Fruit fly (Drosophila melanogaster) whole organism, embryonic: ENCODE results near the gene ZnT63C.

Experiments
- Atf6 ChIP-seq: fragments of 200-800 bp; sonication (Bioruptor generic); IDR thresholded peaks from 2 replicates; pipeline ENCODE4 v1.3.6; 2022; ENCODE audit warnings: missing biosample characterization, missing genetic modification characterization
- CG10366 ChIP-seq: fragments of 200-800 bp; sonication (Bioruptor generic); IDR thresholded peaks from 2 replicates; pipeline ENCODE4 v1.3.6; 2022; ENCODE audit warnings: missing biosample characterization, missing genetic modification characterization
- CG10462 ChIP-seq: fragments of 200-800 bp; sonication (Bioruptor generic); optimal IDR thresholded peaks from 2 replicates; lab custom pipeline; 2016; ENCODE audit warnings: missing biosample characterization, missing genetic modification characterization
- CG11696 ChIP-seq: fragments of 200-800 bp; sonication (Bioruptor generic); IDR thresholded peaks from 2 replicates; pipeline ENCODE4 v1.3.6; 2022; ENCODE audit warnings: missing biosample characterization, missing genetic modification characterization
- CG12071 ChIP-seq: fragments of 200-800 bp; sonication (Bioruptor generic); optimal IDR thresholded peaks from 3 replicates; lab custom pipeline; 2018; ENCODE audit warnings: missing biosample characterization, mild to moderate bottlenecking, missing genetic modification characterization
- CG12219 ChIP-seq: fragments of 200-800 bp; sonication (Bioruptor generic); optimal IDR thresholded peaks from 3 replicates; lab custom pipeline; 2018; ENCODE audit warnings: missing biosample characterization, mild to moderate bottlenecking, missing genetic modification characterization
- CG12391 ChIP-seq: fragments of 200-800 bp; sonication (Bioruptor generic); optimal IDR thresholded peaks from 3 replicates; lab custom pipeline; 2018; ENCODE audit warnings: missing biosample characterization, mild to moderate bottlenecking, missing genetic modification characterization, moderate library complexity
- CG13424 ChIP-seq: fragments of 200-800 bp; sonication (Bioruptor generic); optimal IDR thresholded peaks from 2 replicates; lab custom pipeline; 2019; ENCODE audit warnings: missing biosample characterization, mild to moderate bottlenecking, missing genetic modification characterization, moderate library complexity
- CG14667 ChIP-seq: fragments of 200-800 bp; sonication (Bioruptor generic); IDR thresholded peaks from 2 replicates; pipeline ENCODE4 v1.3.6; 2022; ENCODE audit warnings: missing biosample characterization, missing genetic modification characterization
- CG16779 ChIP-seq: fragments of 200-800 bp; sonication (Bioruptor generic); IDR thresholded peaks from 2 replicates; pipeline ENCODE4 v1.3.6; 2022; ENCODE audit warnings: missing biosample characterization, missing genetic modification characterization
- CG17328 ChIP-seq: fragments of 200-800 bp; sonication (Bioruptor generic); IDR thresholded peaks from 2 replicates; pipeline ENCODE4 v1.3.6; 2022; ENCODE audit warnings: missing biosample characterization, missing genetic modification characterization
- CG17568 ChIP-seq: fragments of 200-800 bp; sonication (Bioruptor generic); optimal IDR thresholded peaks from 2 replicates; lab custom pipeline; 2018; ENCODE audit warnings: missing biosample characterization, mild to moderate bottlenecking, missing genetic modification characterization, moderate library complexity
- CG17829 ChIP-seq: fragments of 200-800 bp; optimal IDR thresholded peaks from 2 replicates; lab custom pipeline; 2019; ENCODE audit warnings: missing biosample characterization, mild to moderate bottlenecking, missing genetic modification characterization, moderate library complexity
- CG2199 ChIP-seq: fragments of 200-800 bp; sonication (Bioruptor generic); IDR thresholded peaks from 3 replicates; pipeline ENCODE4 v1.3.6; 2022; ENCODE audit warnings: missing biosample characterization, missing genetic modification characterization
- CG30403 ChIP-seq: fragments of 200-800 bp; sonication (Bioruptor generic); optimal IDR thresholded peaks from 3 replicates; lab custom pipeline; 2016; ENCODE audit warnings: missing biosample characterization, missing genetic modification characterization
- CG32772 ChIP-seq: fragments of 200-800 bp; sonication (Bioruptor generic); IDR thresholded peaks from 2 replicates; pipeline ENCODE4 v1.3.6; 2022; ENCODE audit warnings: missing biosample characterization, missing genetic modification characterization
- CG6254 ChIP-seq: fragments of 200-800 bp; sonication (Bioruptor generic); optimal IDR thresholded peaks from 3 replicates; lab custom pipeline; 2017; ENCODE audit warnings: mild to moderate bottlenecking, missing biosample characterization, missing genetic modification reagents, missing genetic modification characterization
- CG6689 ChIP-seq: fragments of 200-800 bp; sonication (Bioruptor generic); IDR thresholded peaks from 2 replicates; pipeline ENCODE4 v1.3.6; 2022; ENCODE audit warnings: missing biosample characterization, missing genetic modification characterization
- CG7556 ChIP-seq: fragments of 200-800 bp; sonication (Bioruptor generic); optimal IDR thresholded peaks from 2 replicates; lab custom pipeline; 2017; ENCODE audit warnings: missing biosample characterization, mild to moderate bottlenecking, missing genetic modification characterization
- CG8924 ChIP-seq: fragments of 200-800 bp; optimal IDR thresholded peaks from 3 replicates; lab custom pipeline; 2019; ENCODE audit warnings: missing biosample characterization, mild to moderate bottlenecking, missing genetic modification characterization, moderate library complexity
- Eip74EF ChIP-seq, 2 experiments: fragments of 200-800 bp in 1 of 2; fragments of >200 bp in 1 of 2; sonication (Bioruptor generic) in 1 of 2; optimal IDR thresholded peaks; 2 replicates each; lab custom pipeline; 2017 to 2019; ENCODE audit warnings: missing biosample characterization in 2 of 2, missing genetic modification characterization in 2 of 2, mild to moderate bottlenecking in 1 of 2, moderate library complexity in 1 of 2
- Ets65A ChIP-seq: fragments of 200-800 bp; sonication (Bioruptor generic); peaks from one replicate; lab custom pipeline; 2016; ENCODE audit warnings: missing biosample characterization, missing genetic modification characterization
- Ets97D ChIP-seq: fragments of 200-800 bp; sonication (Bioruptor generic); optimal IDR thresholded peaks from 3 replicates; lab custom pipeline; 2016; ENCODE audit warnings: missing biosample characterization, missing genetic modification characterization
- Hr3 ChIP-seq: fragments of 200-800 bp; sonication (Bioruptor generic); optimal IDR thresholded peaks from 3 replicates; lab custom pipeline; 2016; ENCODE audit warnings: missing biosample characterization, missing genetic modification characterization
- Hr39 ChIP-seq: fragments of >200 bp; optimal IDR thresholded peaks from 2 replicates; lab custom pipeline; 2017
- Med ChIP-seq: fragments of 200-800 bp; sonication (Bioruptor generic); peaks from one replicate; lab custom pipeline; 2016; ENCODE audit warnings: missing biosample characterization, missing genetic modification characterization, mild to moderate bottlenecking, inconsistent platforms, moderate library complexity
- Oaz ChIP-seq: fragments of 200-800 bp; sonication (Bioruptor generic); IDR thresholded peaks from 2 replicates; pipeline ENCODE4 v1.3.6; 2022; ENCODE audit warnings: missing biosample characterization, missing genetic modification characterization
- Scr ChIP-seq: fragments of 200-800 bp; sonication (Bioruptor generic); IDR thresholded peaks from 2 replicates; pipeline ENCODE4 v1.3.6; 2022; ENCODE audit warnings: missing biosample characterization, missing genetic modification characterization; ENCODE audit not compliant: partially characterized antibody
- Spps ChIP-seq: fragments of 200-800 bp; sonication (Bioruptor generic); optimal IDR thresholded peaks from 2 replicates; lab custom pipeline; 2018; ENCODE audit warnings: missing biosample characterization, mild to moderate bottlenecking, missing genetic modification characterization
- Sry-β ChIP-seq: fragments of 200-800 bp; sonication (Bioruptor generic); optimal IDR thresholded peaks from 2 replicates; lab custom pipeline; 2018; ENCODE audit warnings: missing biosample characterization, mild to moderate bottlenecking, missing genetic modification characterization, moderate library complexity
- Ssrp ChIP-seq: fragments of 200-800 bp; sonication (Bioruptor generic); optimal IDR thresholded peaks from 2 replicates; lab custom pipeline; 2018; ENCODE audit warnings: missing biosample characterization, mild to moderate bottlenecking, missing genetic modification characterization, moderate library complexity
- Taf1 ChIP-seq: fragments of 200-800 bp; sonication (Bioruptor generic); IDR thresholded peaks from 2 replicates; pipeline ENCODE4 v1.3.6; 2022; ENCODE audit warnings: missing biosample characterization, missing genetic modification characterization
- Tbp ChIP-seq: fragments of >200 bp; optimal IDR thresholded peaks from 2 replicates; lab custom pipeline; 2018; ENCODE audit warnings: missing biosample characterization, missing genetic modification characterization
- bab2 ChIP-seq: fragments of 200-800 bp; sonication (Bioruptor generic); optimal IDR thresholded peaks from 2 replicates; lab custom pipeline; 2016; ENCODE audit warnings: missing biosample characterization, missing genetic modification characterization
- bowl ChIP-seq: fragments of 200-800 bp; sonication (Bioruptor generic); IDR thresholded peaks from 2 replicates; pipeline ENCODE4 v1.3.6; 2022; ENCODE audit warnings: missing biosample characterization, missing genetic modification characterization
- caup ChIP-seq: fragments of 200-800 bp; sonication (Bioruptor generic); optimal IDR thresholded peaks from 3 replicates; lab custom pipeline; 2017; ENCODE audit warnings: missing biosample characterization, mild to moderate bottlenecking, missing genetic modification characterization, moderate library complexity; ENCODE audit not compliant: severe bottlenecking
- danr ChIP-seq: fragments of 200-800 bp; sonication (Bioruptor generic); IDR thresholded peaks from 2 replicates; pipeline ENCODE4 v1.3.6; 2022; ENCODE audit warnings: missing biosample characterization, missing genetic modification characterization
- ems ChIP-seq: fragments of 200-800 bp; sonication (Bioruptor generic); optimal IDR thresholded peaks from 3 replicates; lab custom pipeline; 2016; ENCODE audit warnings: missing biosample characterization, missing genetic modification characterization
- gcm2 ChIP-seq: fragments of 200-800 bp; sonication (Bioruptor generic); optimal IDR thresholded peaks from 2 replicates; lab custom pipeline; 2016; ENCODE audit warnings: missing biosample characterization, missing genetic modification characterization
- h ChIP-seq: fragments of >200 bp; optimal IDR thresholded peaks from 2 replicates; lab custom pipeline; 2017
- her ChIP-seq: fragments of 200-800 bp; sonication (Bioruptor generic); optimal IDR thresholded peaks from 2 replicates; lab custom pipeline; 2016; ENCODE audit warnings: missing biosample characterization, missing genetic modification characterization
- kay ChIP-seq: fragments of 200-800 bp; sonication (Bioruptor generic); optimal IDR thresholded peaks from 2 replicates; lab custom pipeline; 2016; ENCODE audit warnings: missing biosample characterization, missing genetic modification characterization
- mirr ChIP-seq: fragments of 200-800 bp; sonication (Bioruptor generic); optimal IDR thresholded peaks from 3 replicates; lab custom pipeline; 2018; ENCODE audit warnings: missing biosample characterization, mild to moderate bottlenecking, missing genetic modification characterization
- pum ChIP-seq: fragments of 200-800 bp; sonication (Bioruptor generic); optimal IDR thresholded peaks from 2 replicates; lab custom pipeline; 2016; ENCODE audit warnings: missing biosample characterization, missing genetic modification characterization
- repo ChIP-seq: fragments of 200-800 bp; sonication (Bioruptor generic); optimal IDR thresholded peaks from 2 replicates; lab custom pipeline; 2016; ENCODE audit warnings: missing biosample characterization, missing genetic modification characterization
- sc ChIP-seq, 3 experiments: fragments of >200 bp in 2 of 3; fragments of 200-800 bp in 1 of 3; sonication (Bioruptor generic) in 1 of 3; optimal IDR thresholded peaks; 2 replicates in 2 of 3; 3 replicates in 1 of 3; lab custom pipeline; 2017; ENCODE audit warnings: mild to moderate bottlenecking in 1 of 3, missing biosample characterization in 1 of 3, missing genetic modification characterization in 1 of 3, missing genetic modification reagents in 1 of 3
- so ChIP-seq: fragments of 200-800 bp; sonication (Bioruptor generic); IDR thresholded peaks from 3 replicates; pipeline ENCODE4 v1.3.6; 2022; ENCODE audit warnings: missing biosample characterization, missing genetic modification characterization
- stwl ChIP-seq: fragments of 200-800 bp; sonication (Bioruptor generic); optimal IDR thresholded peaks from 3 replicates; lab custom pipeline; 2018; ENCODE audit warnings: missing biosample characterization, mild to moderate bottlenecking, missing genetic modification characterization, moderate library complexity
- tio ChIP-seq: fragments of 200-800 bp; sonication (Bioruptor generic); optimal IDR thresholded peaks from 2 replicates; lab custom pipeline; 2017; ENCODE audit warnings: missing biosample characterization, missing genetic modification characterization, inconsistent platforms
- vvl ChIP-seq: fragments of 200-800 bp; sonication (Bioruptor generic); IDR thresholded peaks from 2 replicates; pipeline ENCODE4 v1.3.6; 2022; ENCODE audit warnings: missing biosample characterization, missing genetic modification characterization

ZnT63C gene

DNA sequence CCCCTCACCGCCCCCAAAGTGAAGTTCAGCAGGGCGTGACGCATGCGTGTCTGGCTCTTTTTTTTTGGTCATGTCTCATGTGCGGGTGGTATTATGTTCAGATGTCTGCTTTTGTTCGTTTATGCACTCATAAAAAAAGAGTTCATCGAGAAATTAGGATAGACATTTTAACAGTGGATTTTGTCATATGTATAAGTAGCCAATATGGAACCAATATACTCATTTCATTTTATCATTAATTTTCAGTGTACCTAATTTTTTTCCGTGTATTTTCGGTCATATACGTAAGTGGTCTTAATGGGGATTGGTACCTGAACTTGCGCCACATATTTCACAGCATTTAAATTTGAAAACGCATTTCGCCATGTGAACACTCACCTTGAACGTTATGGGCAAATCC is 3.2 kb upstream of the ZnT63C start (continued):
- peak; percentile 61 for TF ChIP-seq CG12391
- TF ChIP-seq tio (GFP tag; lab: Kevin White, UChicago), result peak; percentile 25
- TF ChIP-seq CG17328 (GFP tag; lab: Robert Waterston, UW), result peak; percentile 77
- TF ChIP-seq Taf1, result no peak
- TF ChIP-seq Hr39 (lab: Kevin White, UChicago), result no peak
- peak; percentile 49 for TF ChIP-seq CG6254
- peak; percentile 8 for TF ChIP-seq ems (GFP tag; lab: Kevin White, UChicago)
- TF ChIP-seq CG7556, result peak; percentile 53
- TF ChIP-seq CG14667 (GFP tag; lab: Robert Waterston, UW), result peak; percentile 56
- TF ChIP-seq mirr (GFP tag; lab: Kevin White, UChicago), result no peak
- TF ChIP-seq Spps (tag; lab: Kevin White, UChicago), result peak; percentile 70
- peak; percentile 60 for TF ChIP-seq Ets65A
- no peak for TF ChIP-seq CG16779 (GFP tag; lab: Robert Waterston, UW)
- TF ChIP-seq her (GFP tag; lab: Kevin White, UChicago), result no peak
- peak; percentile 85 for TF ChIP-seq Med (GFP tag; lab: Kevin White, UChicago)
- TF ChIP-seq CG17829 (tag; lab: Kevin White, UChicago), result peak; percentile 41
- TF ChIP-seq so (GFP tag; lab: Robert Waterston, UW), result peak; percentile 68; the same call in 2 of the 3 replicates
- peak in 1 of 2 experiments; percentile 40 for TF ChIP-seq Eip74EF (GFP tag; optimal IDR thresholded peaks at IDR 0.05; lab: Kevin White, UChicago)
- TF ChIP-seq CG11696 (GFP tag; lab: Robert Waterston, UW), result peak; percentile 55; the same call in 1 of the 2 replicates
- peak; percentile 85 for TF ChIP-seq vvl (GFP tag; lab: Robert Waterston, UW)
- TF ChIP-seq repo (GFP tag; lab: Kevin White, UChicago), result peak; percentile 55
- TF ChIP-seq Ssrp (tag; lab: Kevin White, UChicago), result peak; percentile 62
- TF ChIP-seq CG6689, result peak; percentile 77
- TF ChIP-seq CG30403 (GFP tag; lab: Kevin White, UChicago), result peak; percentile 55
- TF ChIP-seq Oaz (GFP tag; lab: Robert Waterston, UW), result peak; percentile 67
- peak; percentile 28 for TF ChIP-seq caup (GFP tag; lab: Kevin White, UChicago)
- no peak for TF ChIP-seq stwl (tag; lab: Kevin White, UChicago)
- TF ChIP-seq Hr3 (GFP tag; lab: Kevin White, UChicago), result peak; percentile 45
- no peak for TF ChIP-seq Scr (GFP tag; lab: Robert Waterston, UW)
- peak; percentile 69; the same call in 1 of the 3 replicates for TF ChIP-seq CG2199 (GFP tag; lab: Robert Waterston, UW)
- TF ChIP-seq bab2, result peak; percentile 75

dm6 chr3L:3301171-3301738 is 2.3 kb upstream of the ZnT63C start:
- peak; percentile 96 for TF ChIP-seq CG8924 (tag; lab: Kevin White, UChicago)
- peak; percentile 84 for TF ChIP-seq kay (GFP tag; lab: Kevin White, UChicago)
- peak; percentile 87 for TF ChIP-seq CG32772 (GFP tag; lab: Robert Waterston, UW)
- peak; percentile 69 for TF ChIP-seq Ets97D (GFP tag; lab: Kevin White, UChicago)
- peak; percentile 72 for TF ChIP-seq gcm2 (GFP tag; lab: Kevin White, UChicago)
- peak; percentile 94 for TF ChIP-seq Atf6
- peak; percentile 28 for TF ChIP-seq Sry-β
- peak; percentile 92 for TF ChIP-seq CG12219
- peak; percentile 88 for TF ChIP-seq Hr3 (GFP tag; lab: Kevin White, UChicago)
- peak; percentile 90 for TF ChIP-seq Oaz (GFP tag; lab: Robert Waterston, UW)
- no peak for TF ChIP-seq sc (optimal IDR thresholded peaks at IDR 0.05; lab: Kevin White, UChicago)
- peak; percentile 84 for TF ChIP-seq sc (GFP tag; optimal IDR thresholded peaks at IDR 0.05; lab: Kevin White, UChicago)
- no peak for TF ChIP-seq h
- TF ChIP-seq CG10462 (GFP tag; lab: Kevin White, UChicago), result peak; percentile 89
- TF ChIP-seq CG12071 (GFP tag; lab: Kevin White, UChicago), result peak; percentile 89
- TF ChIP-seq Tbp (GFP tag; lab: Kevin White, UChicago), result no peak
- peak; percentile 94 for TF ChIP-seq CG13424 (tag; lab: Kevin White, UChicago)
- TF ChIP-seq ems (GFP tag; lab: Kevin White, UChicago), result peak; percentile 88
- TF ChIP-seq Ets65A, result peak; percentile 98
- peak; percentile 84 for TF ChIP-seq pum (GFP tag; lab: Kevin White, UChicago)
- peak; percentile 75 for TF ChIP-seq danr
- TF ChIP-seq caup (GFP tag; lab: Kevin White, UChicago), result peak; percentile 88
- TF ChIP-seq CG17568 (GFP tag; lab: Kevin White, UChicago), result peak; percentile 91
- TF ChIP-seq bowl (GFP tag; lab: Robert Waterston, UW), result peak; percentile 73; the same call in 1 of the 2 replicates
- peak; percentile 92 for TF ChIP-seq CG10366
